Worm (Caenorhabditis elegans): ENCODE data around the gene C06C3.7.

Gene C06C3.7

ce11 chrII:9385241-9385640 lies at the start of gene C06C3.7:
C06C3.7 (plus strand) TSS chrII:9385541.
- TF ChIP-seq hnd-1 (tag; optimal IDR thresholded peaks at IDR 0.05) (no peak), hmbx-1 (tag; optimal IDR thresholded peaks at IDR 0.05) (no peak), F13C5.2 (tag; optimal IDR thresholded peaks at IDR 0.05) (no peak)

- TF ChIP-seq aly-1 (tag; optimal IDR thresholded peaks at IDR 0.05) (no peak), hmg-4 (GFP tag; optimal IDR thresholded peaks at IDR 0.05) (no peak)
Measured at ce11 chrII:9336651-9337050, 48.7 kb upstream of the C06C3.7 start.

- no peak for TF ChIP-seq ama-1 (optimal IDR thresholded peaks at IDR 0.05)
- no peak for TF ChIP-seq pes-1 (GFP tag; IDR thresholded peaks at IDR 0.05)
- no peak for TF ChIP-seq tra-4 (tag; optimal IDR thresholded peaks at IDR 0.05)
- no peak for TF ChIP-seq ceh-13 (GFP tag; optimal IDR thresholded peaks at IDR 0.05)
- TF ChIP-seq ceh-36 (tag; optimal IDR thresholded peaks at IDR 0.05): no peak
Measured at ce11 chrII:9338859-9339258, 46.5 kb upstream of the C06C3.7 start, which contains the start of gene ttll-12. ttll-12 (plus strand) TSS chrII:9338997.

DNA sequence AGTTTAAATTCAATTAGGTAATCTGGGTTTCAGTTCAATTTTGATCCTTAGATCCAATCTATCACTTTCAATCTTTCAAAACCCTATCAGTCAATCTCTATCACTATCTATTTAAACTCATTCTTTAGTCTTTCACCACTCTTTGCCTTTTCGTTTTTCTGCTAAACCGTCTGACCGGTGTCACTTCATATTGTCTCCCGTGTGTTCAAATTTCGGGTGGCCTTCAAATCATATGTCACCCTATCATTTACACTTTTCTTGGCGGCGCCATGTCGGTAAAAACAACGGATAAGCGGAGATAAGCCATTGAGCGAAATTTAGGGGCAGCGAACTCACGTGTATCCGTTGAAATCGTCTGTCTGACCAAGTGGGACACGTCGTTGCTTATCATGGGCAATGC lies 41.4 kb upstream of the C06C3.7 start:
- TF ChIP-seq B0310.2 (tag; optimal IDR thresholded peaks at IDR 0.05): no peak

DNA sequence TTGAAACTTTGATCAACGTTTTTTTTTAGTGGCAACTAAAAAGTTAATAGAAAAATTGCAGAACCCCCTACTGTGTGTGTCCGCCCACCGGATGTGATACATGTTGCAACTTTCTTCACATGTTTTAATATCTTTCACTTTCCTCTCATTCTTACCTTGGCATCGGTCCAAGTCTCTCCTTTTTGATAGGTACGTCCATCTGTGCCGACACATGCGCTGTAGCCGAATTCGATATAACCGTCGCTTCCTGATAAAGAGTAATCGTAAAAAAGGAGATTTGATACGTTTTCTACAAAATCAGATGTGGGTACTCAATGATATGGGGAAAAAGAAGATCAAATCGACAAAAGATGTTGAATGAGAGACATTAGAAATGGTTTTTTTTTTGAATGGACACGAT lies 40.2 kb upstream of the C06C3.7 start:
- TF ChIP-seq hmg-4 (GFP tag; optimal IDR thresholded peaks at IDR 0.05) (no peak), tbx-11 (GFP tag; IDR thresholded peaks at IDR 0.05) (no peak), pes-1 (GFP tag; IDR thresholded peaks at IDR 0.05) (no peak), tbx-37 (GFP tag; conservative IDR thresholded peaks at IDR 0.05) (no peak), hnd-1 (tag; optimal IDR thresholded peaks at IDR 0.05) (no peak), hmbx-1 (tag; optimal IDR thresholded peaks at IDR 0.05) (no peak), scrt-1 (GFP tag; IDR thresholded peaks at IDR 0.05) (no peak), ceh-36 (tag; optimal IDR thresholded peaks at IDR 0.05) (no peak), tra-4 (tag; optimal IDR thresholded peaks at IDR 0.05) (no peak), sea-1 (GFP tag; conservative IDR thresholded peaks at IDR 0.05) (no peak), flt-1 (GFP tag; IDR thresholded peaks at IDR 0.05) (no peak), ets-7 (tag; optimal IDR thresholded peaks at IDR 0.05) (no peak), B0310.2 (tag; optimal IDR thresholded peaks at IDR 0.05) (no peak), F13C5.2 (tag; optimal IDR thresholded peaks at IDR 0.05) (no peak), aly-1 (tag; optimal IDR thresholded peaks at IDR 0.05) (no peak), ama-1 (optimal IDR thresholded peaks at IDR 0.05) (no peak), ceh-13 (GFP tag; optimal IDR thresholded peaks at IDR 0.05) (no peak)

DNA sequence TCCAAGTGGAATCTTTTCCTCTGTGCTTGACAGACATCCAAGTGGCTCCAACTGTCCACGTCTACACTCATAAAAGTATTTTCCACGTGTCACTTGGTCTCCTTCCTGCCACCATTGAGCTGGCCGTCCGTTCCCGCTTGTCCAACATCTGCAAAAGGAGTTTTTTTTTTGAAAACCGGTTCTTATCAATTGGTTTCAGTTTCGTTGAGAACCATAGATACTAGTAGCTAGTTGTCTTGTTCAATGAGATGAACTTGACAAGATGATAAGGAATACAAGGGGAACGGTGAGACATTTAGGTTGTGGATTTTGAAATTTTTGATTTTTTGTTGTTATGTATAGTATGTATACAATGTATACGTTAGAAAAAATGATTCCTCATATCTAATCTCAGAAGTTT lies 39.5 kb upstream of the C06C3.7 start:
- TF ChIP-seq hmg-4 (GFP tag; optimal IDR thresholded peaks at IDR 0.05): no peak
- no peak for TF ChIP-seq flt-1 (GFP tag; IDR thresholded peaks at IDR 0.05)
- no peak for TF ChIP-seq tbx-11 (GFP tag; IDR thresholded peaks at IDR 0.05)
- no peak for TF ChIP-seq pes-1 (GFP tag; IDR thresholded peaks at IDR 0.05)
- no peak for TF ChIP-seq tra-4 (tag; optimal IDR thresholded peaks at IDR 0.05)
- TF ChIP-seq B0310.2 (tag; optimal IDR thresholded peaks at IDR 0.05): no peak
- TF ChIP-seq aly-1 (tag; optimal IDR thresholded peaks at IDR 0.05): no peak
- TF ChIP-seq ceh-13 (GFP tag; optimal IDR thresholded peaks at IDR 0.05): no peak
- TF ChIP-seq ceh-36 (tag; optimal IDR thresholded peaks at IDR 0.05): no peak
- TF ChIP-seq F13C5.2 (tag; optimal IDR thresholded peaks at IDR 0.05): no peak
- TF ChIP-seq tbx-37 (GFP tag; conservative IDR thresholded peaks at IDR 0.05): no peak

DNA sequence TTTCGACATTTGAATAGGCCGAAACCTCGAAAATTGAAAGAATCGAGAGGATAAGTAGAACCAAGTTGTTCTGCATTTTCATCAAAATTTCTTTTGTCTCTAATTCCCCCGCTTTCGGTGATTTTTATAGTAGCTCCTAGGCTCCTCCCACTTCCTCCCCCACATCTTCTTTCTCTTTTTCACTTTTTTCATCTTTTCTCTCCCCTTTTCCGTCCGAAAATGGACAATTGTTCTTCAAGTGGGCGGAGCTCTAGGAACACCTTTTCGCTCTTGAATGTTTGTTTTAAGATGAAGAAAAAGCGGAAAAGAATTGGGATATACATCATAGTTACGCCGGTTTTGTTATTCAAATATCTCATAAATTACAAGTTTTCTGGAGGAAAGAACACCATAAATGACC lies 38.9 kb upstream of the C06C3.7 start, which contains the start of gene F42A8.1:
F42A8.1 (minus strand) TSS at position 101 of the 400 bp plus-strand sequence.
- TF ChIP-seq ceh-36 (tag; optimal IDR thresholded peaks at IDR 0.05) (no peak), hnd-1 (tag; optimal IDR thresholded peaks at IDR 0.05) (no peak), sea-1 (GFP tag; conservative IDR thresholded peaks at IDR 0.05) (0 out of 2 replicates have a peak, but pooled peaks have one; percentile 44)

- no peak for TF ChIP-seq ets-7 (tag; optimal IDR thresholded peaks at IDR 0.05)
- no peak for TF ChIP-seq hnd-1 (tag; optimal IDR thresholded peaks at IDR 0.05)
- TF ChIP-seq tbx-11 (GFP tag; IDR thresholded peaks at IDR 0.05): no peak
- no peak for TF ChIP-seq hmg-4 (GFP tag; optimal IDR thresholded peaks at IDR 0.05)
- no peak for TF ChIP-seq hmbx-1 (tag; optimal IDR thresholded peaks at IDR 0.05)
- TF ChIP-seq F13C5.2 (tag; optimal IDR thresholded peaks at IDR 0.05): no peak
- TF ChIP-seq tbx-37 (GFP tag; conservative IDR thresholded peaks at IDR 0.05): no peak
- no peak for TF ChIP-seq scrt-1 (GFP tag; IDR thresholded peaks at IDR 0.05)
- no peak for TF ChIP-seq B0310.2 (tag; optimal IDR thresholded peaks at IDR 0.05)
- TF ChIP-seq tra-4 (tag; optimal IDR thresholded peaks at IDR 0.05): no peak
- TF ChIP-seq ceh-36 (tag; optimal IDR thresholded peaks at IDR 0.05): no peak
- TF ChIP-seq aly-1 (tag; optimal IDR thresholded peaks at IDR 0.05): no peak
- TF ChIP-seq ama-1 (optimal IDR thresholded peaks at IDR 0.05): no peak
- no peak for TF ChIP-seq flt-1 (GFP tag; IDR thresholded peaks at IDR 0.05)
- TF ChIP-seq ceh-13 (GFP tag; optimal IDR thresholded peaks at IDR 0.05): no peak
- TF ChIP-seq sea-1 (GFP tag; conservative IDR thresholded peaks at IDR 0.05): no peak
Measured at ce11 chrII:9347444-9347843, 37.9 kb upstream of the C06C3.7 start.

ce11 chrII:9352669-9353068 lies 32.7 kb upstream of the C06C3.7 start, which contains the start of the genes sdhb-1 and cup-15:
sdhb-1 (minus strand) TSS chrII:9352731.
cup-15 (plus strand) TSS chrII:9353000.
- TF ChIP-seq B0310.2 (tag; optimal IDR thresholded peaks at IDR 0.05) (no peak), ceh-36 (tag; optimal IDR thresholded peaks at IDR 0.05) (no peak), pes-1 (GFP tag; IDR thresholded peaks at IDR 0.05) (no peak), hnd-1 (tag; optimal IDR thresholded peaks at IDR 0.05) (no peak), scrt-1 (GFP tag; IDR thresholded peaks at IDR 0.05) (no peak), hmg-4 (GFP tag; optimal IDR thresholded peaks at IDR 0.05) (no peak), ceh-13 (GFP tag; optimal IDR thresholded peaks at IDR 0.05) (no peak), hmbx-1 (tag; optimal IDR thresholded peaks at IDR 0.05) (no peak), F13C5.2 (tag; optimal IDR thresholded peaks at IDR 0.05) (no peak), sea-1 (GFP tag; conservative IDR thresholded peaks at IDR 0.05) (no peak)
